Worm (Caenorhabditis elegans) whole organism, L4 larva: ENCODE measurements around the gene kap-1.

ENCODE experiments used
- F10B5.3 ChIP-seq: sonication (generic microtip); optimal IDR thresholded peaks from 2 replicates; lab custom pipeline; 2016; ENCODE audit warnings: mild to moderate bottlenecking, missing genetic modification characterization, missing compliant biosample characterization
- F37D6.2 ChIP-seq: sonication (generic microtip); optimal IDR thresholded peaks from 2 replicates; lab custom pipeline; 2016; ENCODE audit warnings: mild to moderate bottlenecking, missing genetic modification characterization, missing compliant biosample characterization
- F49E8.2 ChIP-seq: sonication (generic microtip); optimal IDR thresholded peaks from 2 replicates; lab custom pipeline; 2016; ENCODE audit warnings: missing compliant biosample characterization, mild to moderate bottlenecking, missing genetic modification characterization, borderline replicate concordance
- Y5F2A.4 ChIP-seq: fragments of 200-800 bp; sonication (Bioruptor generic); optimal IDR thresholded peaks from 2 replicates; lab custom pipeline; 2018; ENCODE audit warnings: mild to moderate bottlenecking, missing genetic modification characterization, missing compliant biosample characterization
- ZK546.5 ChIP-seq, 2 experiments: sonication (generic microtip); optimal IDR thresholded peaks; 2 replicates each; lab custom pipeline; 2017; ENCODE audit warnings: missing biosample characterization in 2 of 2, missing genetic modification characterization in 2 of 2
- aha-1 ChIP-seq: fragments of 150-350 bp; peaks from one replicate; lab custom pipeline; 2014; ENCODE audit warnings: missing biosample characterization, missing genetic modification characterization
- ama-1 ChIP-seq: fragments of 150-350 bp; optimal IDR thresholded peaks from 2 replicates; lab custom pipeline; 2014; ENCODE audit warnings: inconsistent platforms, mixed read lengths
- arid-1 ChIP-seq: fragments of 200-800 bp; sonication (Bioruptor generic); conservative IDR thresholded peaks from 2 replicates; pipeline ENCODE4 v1.3.6; 2022; ENCODE audit warnings: missing genetic modification reagents, missing genetic modification characterization, missing compliant biosample characterization
- ceh-44 ChIP-seq: fragments of 200-800 bp; sonication (Bioruptor generic); IDR thresholded peaks from 2 replicates; pipeline ENCODE4 v1.3.6; 2022; ENCODE audit warnings: missing genetic modification reagents, missing genetic modification characterization, missing compliant biosample characterization
- ceh-62 ChIP-seq: sonication (generic microtip); optimal IDR thresholded peaks from 2 replicates; lab custom pipeline; 2017; ENCODE audit warnings: missing biosample characterization, missing genetic modification characterization
- daf-16 ChIP-seq, 3 experiments: sonication (generic microtip); optimal IDR thresholded peaks; 2 replicates each; lab custom pipeline; 2016 to 2017; ENCODE audit warnings: missing genetic modification characterization in 3 of 3, missing genetic modification reagents in 3 of 3, mild to moderate bottlenecking in 2 of 3, missing compliant biosample characterization in 2 of 3, missing biosample characterization in 1 of 3, moderate library complexity in 1 of 3
- daf-19 ChIP-seq: fragments of 200-800 bp; sonication (Bioruptor generic); conservative IDR thresholded peaks from 2 replicates; pipeline ENCODE4 v1.3.6; 2022; ENCODE audit warnings: missing genetic modification characterization, missing compliant biosample characterization
- dve-1 ChIP-seq: sonication (generic microtip); optimal IDR thresholded peaks from 2 replicates; lab custom pipeline; 2017; ENCODE audit warnings: antibody characterized with exemption, mild to moderate bottlenecking, missing genetic modification characterization, missing compliant biosample characterization; ENCODE audit not compliant: insufficient read depth
- egl-27 ChIP-seq: sonication (generic microtip); optimal IDR thresholded peaks from 3 replicates; lab custom pipeline; 2017; ENCODE audit warnings: missing biosample characterization, missing genetic modification reagents, missing genetic modification characterization
- fkh-10 ChIP-seq: fragments of 150-350 bp; optimal IDR thresholded peaks from 2 replicates; lab custom pipeline; 2014; ENCODE audit warnings: missing biosample characterization, missing genetic modification reagents, missing genetic modification characterization
- hlh-11 ChIP-seq: fragments of 200-800 bp; sonication (Bioruptor generic); optimal IDR thresholded peaks from 2 replicates; lab custom pipeline; 2018; ENCODE audit warnings: mild to moderate bottlenecking, missing genetic modification characterization, missing compliant biosample characterization
- hlh-30 ChIP-seq: sonication (generic microtip); optimal IDR thresholded peaks from 2 replicates; lab custom pipeline; 2017; ENCODE audit warnings: antibody characterized with exemption, mild to moderate bottlenecking, missing genetic modification characterization, missing compliant biosample characterization; ENCODE audit not compliant: insufficient read depth
- hmg-1.1 ChIP-seq: fragments of 200-800 bp; sonication (Bioruptor generic); IDR thresholded peaks from 2 replicates; pipeline ENCODE4 v1.3.6; 2022; ENCODE audit warnings: missing genetic modification reagents, missing genetic modification characterization, missing compliant biosample characterization
- jun-1 ChIP-seq: fragments of 150-350 bp; optimal IDR thresholded peaks from 2 replicates; lab custom pipeline; 2014; ENCODE audit warnings: missing biosample characterization, missing genetic modification reagents, missing genetic modification characterization
- lim-7 ChIP-seq: fragments of 200-800 bp; sonication (Bioruptor generic); IDR thresholded peaks from 2 replicates; pipeline ENCODE4 v1.3.6; 2022; ENCODE audit warnings: missing genetic modification characterization, missing compliant biosample characterization
- lin-1 ChIP-seq: fragments of 200-800 bp; sonication (Bioruptor generic); IDR thresholded peaks from 2 replicates; pipeline ENCODE4 v1.3.6; 2022; ENCODE audit warnings: missing genetic modification reagents, missing genetic modification characterization, missing compliant biosample characterization
- lin-29 ChIP-seq: fragments of 200-800 bp; sonication (Bioruptor generic); IDR thresholded peaks from 2 replicates; pipeline ENCODE4 v1.3.6; 2022; ENCODE audit warnings: missing genetic modification reagents, missing genetic modification characterization, missing compliant biosample characterization
- lin-39 ChIP-seq: fragments of 150-350 bp; optimal IDR thresholded peaks from 2 replicates; lab custom pipeline; 2014; ENCODE audit warnings: missing biosample characterization, missing genetic modification reagents, missing genetic modification characterization
- lsy-2 ChIP-seq, 2 experiments: fragments of 150-350 bp in 1 of 2; sonication (generic microtip) in 1 of 2; optimal IDR thresholded peaks; 2 replicates each; lab custom pipeline; 2014 to 2017; ENCODE audit warnings: missing biosample characterization in 2 of 2, missing genetic modification characterization in 2 of 2
- mdl-1 ChIP-seq, 2 experiments: fragments of 150-350 bp in 1 of 2; sonication (generic microtip) in 1 of 2; optimal IDR thresholded peaks; 2 replicates each; lab custom pipeline; 2014 to 2017; ENCODE audit warnings: missing biosample characterization in 2 of 2, missing genetic modification characterization in 2 of 2
- mdt-29 ChIP-seq: fragments of 200-800 bp; sonication (Bioruptor generic); IDR thresholded peaks from 2 replicates; pipeline ENCODE4 v1.3.6; 2022; ENCODE audit warnings: missing genetic modification reagents, missing genetic modification characterization, missing compliant biosample characterization
- mep-1 ChIP-seq: fragments of 150-350 bp; sonication (generic microtip); optimal IDR thresholded peaks from 3 replicates; lab custom pipeline; 2014; ENCODE audit warnings: missing biosample characterization, missing genetic modification characterization
- mes-2 ChIP-seq: sonication (generic microtip); optimal IDR thresholded peaks from 2 replicates; lab custom pipeline; 2016; ENCODE audit warnings: missing genotype, mild to moderate bottlenecking, missing genetic modification characterization, missing compliant biosample characterization; ENCODE audit not compliant: poor library complexity, severe bottlenecking
- mxl-3 ChIP-seq: fragments of 200-800 bp; sonication (Bioruptor generic); optimal IDR thresholded peaks from 2 replicates; lab custom pipeline; 2018; ENCODE audit warnings: mild to moderate bottlenecking, missing genetic modification characterization, missing compliant biosample characterization
- nhr-10 ChIP-seq: fragments of 150-350 bp; optimal IDR thresholded peaks from 2 replicates; lab custom pipeline; 2014; ENCODE audit warnings: missing biosample characterization, missing genetic modification characterization
- nhr-102 ChIP-seq: sonication (generic microtip); optimal IDR thresholded peaks from 2 replicates; lab custom pipeline; 2016; ENCODE audit warnings: mild to moderate bottlenecking, missing genetic modification characterization, moderate library complexity, missing compliant biosample characterization
- nhr-28 ChIP-seq: fragments of 150-350 bp; optimal IDR thresholded peaks from 2 replicates; lab custom pipeline; 2014; ENCODE audit warnings: missing biosample characterization, missing genetic modification characterization
- nhr-76 ChIP-seq: fragments of 150-350 bp; optimal IDR thresholded peaks from 2 replicates; lab custom pipeline; 2014; ENCODE audit warnings: missing biosample characterization, missing genetic modification characterization
- saeg-2 ChIP-seq: fragments of 200-800 bp; sonication (Bioruptor generic); IDR thresholded peaks from 2 replicates; pipeline ENCODE4 v1.3.6; 2022; ENCODE audit warnings: missing genetic modification reagents, missing genetic modification characterization, missing compliant biosample characterization
- sdz-12 ChIP-seq: fragments of 200-800 bp; sonication (Bioruptor generic); optimal IDR thresholded peaks from 2 replicates; lab custom pipeline; 2018; ENCODE audit warnings: mild to moderate bottlenecking, missing genetic modification characterization, missing compliant biosample characterization
- skn-1 ChIP-seq: fragments of 150-350 bp; optimal IDR thresholded peaks from 2 replicates; lab custom pipeline; 2014; ENCODE audit warnings: missing biosample characterization, missing genetic modification characterization
- snpc-1.2 ChIP-seq: fragments of 200-800 bp; sonication (Bioruptor generic); IDR thresholded peaks from 2 replicates; pipeline ENCODE4 v1.3.6; 2022; ENCODE audit warnings: missing genetic modification reagents, missing genetic modification characterization, missing compliant biosample characterization
- spr-1 ChIP-seq: sonication (generic microtip); optimal IDR thresholded peaks from 2 replicates; lab custom pipeline; 2016; ENCODE audit warnings: mild to moderate bottlenecking, missing genetic modification characterization, missing compliant biosample characterization
- unc-39 ChIP-seq: sonication (generic microtip); optimal IDR thresholded peaks from 2 replicates; lab custom pipeline; 2017; ENCODE audit warnings: missing biosample characterization, missing genetic modification characterization
- unc-62 ChIP-seq, 3 experiments: fragments of 150-350 bp in 1 of 3; sonication (generic microtip); optimal IDR thresholded peaks in 2 of 3; peaks in 1 of 3; 1 replicate in 1 of 3; 2 replicates in 2 of 3; lab custom pipeline; 2014 to 2017; ENCODE audit warnings: missing biosample characterization in 3 of 3, missing genetic modification characterization in 3 of 3, missing genetic modification reagents in 3 of 3, missing genotype in 1 of 3
- zip-11 ChIP-seq: fragments of 200-800 bp; sonication (Bioruptor generic); IDR thresholded peaks from 2 replicates; pipeline ENCODE4 v1.3.6; 2022; ENCODE audit warnings: missing genetic modification characterization, missing compliant biosample characterization
- ztf-7 ChIP-seq: fragments of 150-350 bp; optimal IDR thresholded peaks from 2 replicates; lab custom pipeline; 2014; ENCODE audit warnings: missing biosample characterization, missing genetic modification characterization

The kap-1 gene

DNA sequence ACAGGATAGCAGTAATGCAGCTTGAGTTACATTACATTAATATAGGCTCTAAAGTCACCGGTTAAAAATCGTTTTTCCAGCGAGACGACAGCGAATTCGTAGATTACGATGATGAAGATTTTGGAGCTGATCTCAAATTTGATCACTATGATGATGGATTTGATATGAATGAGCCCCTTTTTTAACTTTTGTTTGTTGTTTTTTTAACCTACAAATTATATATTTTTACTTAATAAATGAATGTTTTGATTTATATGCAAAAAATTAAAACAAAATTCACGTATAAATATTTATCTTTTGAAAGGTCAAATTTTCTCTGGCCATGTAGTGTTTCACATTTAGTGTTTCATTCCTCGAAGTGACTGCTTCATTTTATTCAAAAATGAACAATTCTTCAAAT is 4.8 kb downstream of the kap-1 start, which contains the start of gene F08F8.6:
Gene F08F8.6, plus strand, starts transcription at position 301 of the 400 bp plus-strand sequence.
- no peak for TF ChIP-seq nhr-76 (tag; lab: Kevin White, UChicago)
- TF ChIP-seq, all 104 proteins: peak for 0

DNA sequence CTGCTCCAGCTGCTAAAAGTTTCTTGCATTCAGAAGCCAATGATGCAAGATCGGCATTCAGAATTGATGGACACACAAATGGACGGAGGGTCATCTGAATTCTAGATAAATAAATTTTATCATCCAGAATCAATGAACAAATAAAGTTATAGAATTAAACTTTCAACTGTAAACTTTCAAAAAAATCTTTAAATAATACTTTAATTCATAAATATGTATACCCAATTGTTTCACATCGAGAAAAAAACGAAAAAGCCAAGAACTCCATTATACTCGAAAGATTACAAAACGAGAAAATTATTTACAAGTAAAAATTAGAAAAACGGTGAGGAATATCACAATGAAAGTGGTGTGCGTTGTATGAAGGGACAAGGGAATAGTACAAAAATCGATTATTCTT is 8.4 kb downstream of the kap-1 start, which contains the start of gene F08F8.7:
Gene F08F8.7, minus strand, starts transcription at position 101 of the 400 bp plus-strand sequence.
- TF ChIP-seq ceh-62 (no peak), lin-39 (tag; lab: Kevin White, UChicago) (no peak), daf-16 (GFP tag; optimal IDR thresholded peaks at IDR 0.05; lab: Kevin White, UChicago) (no peak), daf-16 (tag; optimal IDR thresholded peaks at IDR 0.05; lab: Kevin White, UChicago) (peak; percentile 7)
- TF ChIP-seq, all 104 proteins: peak for 1

DNA sequence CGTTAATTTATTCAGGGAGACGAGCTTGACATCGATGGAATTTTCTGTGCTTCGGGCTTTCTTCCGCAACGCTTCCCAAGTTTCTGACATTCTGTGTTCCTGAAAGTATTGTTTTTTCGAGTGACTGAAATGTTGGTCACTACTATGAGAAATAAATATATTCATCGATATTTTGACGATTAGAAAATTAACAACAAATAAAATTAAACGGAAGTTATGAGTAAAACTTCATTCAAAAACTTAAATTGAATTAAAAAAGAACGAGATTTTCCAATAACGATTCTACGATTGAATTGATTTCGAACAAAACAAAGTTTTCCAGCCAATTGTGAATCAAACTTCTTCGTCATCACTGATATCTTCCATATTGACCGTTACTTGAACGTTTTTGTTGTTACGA is 10.4 kb downstream of the kap-1 start, which contains the start of gene gos-28:
Gene gos-28, minus strand, starts transcription at position 101 of the 400 bp plus-strand sequence.
- TF ChIP-seq ama-1 (lab: Kevin White, UChicago), result peak; percentile 16
- no peak for TF ChIP-seq F10B5.3 (tag; lab: Kevin White, UChicago)

DNA sequence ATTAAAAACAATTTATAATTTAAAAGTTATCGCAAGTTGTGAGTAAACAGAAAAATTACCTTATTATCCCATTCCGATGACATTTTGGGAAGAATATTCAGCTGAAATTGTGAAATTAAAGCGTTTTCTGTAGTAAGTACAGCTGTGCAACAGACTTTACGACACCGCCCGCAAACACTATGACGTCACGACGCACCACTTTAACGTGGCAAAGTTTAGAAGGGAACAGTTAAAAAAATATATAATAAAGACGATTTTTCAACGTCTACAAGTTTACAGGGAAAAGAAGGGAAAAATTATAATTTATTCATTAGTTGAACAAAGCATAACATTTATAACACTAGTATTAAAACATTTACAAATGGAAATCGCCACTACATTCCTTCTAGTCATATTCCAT is 15.2 kb downstream of the kap-1 start, which contains the start of gene F08F8.9:
Gene F08F8.9, minus strand, starts transcription at position 101 of the 400 bp plus-strand sequence.
- no peak for TF ChIP-seq Y5F2A.4
- no peak for TF ChIP-seq nhr-102 (tag; lab: Kevin White, UChicago)
- no peak for TF ChIP-seq mxl-3 (GFP tag; lab: Kevin White, UChicago)
- peak; percentile 35 for TF ChIP-seq dve-1
- TF ChIP-seq aha-1, result peak; percentile 81
- no peak for TF ChIP-seq arid-1 (GFP tag; lab: Robert Waterston, UW)
- no peak for TF ChIP-seq lim-7 (GFP tag; lab: Robert Waterston, UW)

DNA sequence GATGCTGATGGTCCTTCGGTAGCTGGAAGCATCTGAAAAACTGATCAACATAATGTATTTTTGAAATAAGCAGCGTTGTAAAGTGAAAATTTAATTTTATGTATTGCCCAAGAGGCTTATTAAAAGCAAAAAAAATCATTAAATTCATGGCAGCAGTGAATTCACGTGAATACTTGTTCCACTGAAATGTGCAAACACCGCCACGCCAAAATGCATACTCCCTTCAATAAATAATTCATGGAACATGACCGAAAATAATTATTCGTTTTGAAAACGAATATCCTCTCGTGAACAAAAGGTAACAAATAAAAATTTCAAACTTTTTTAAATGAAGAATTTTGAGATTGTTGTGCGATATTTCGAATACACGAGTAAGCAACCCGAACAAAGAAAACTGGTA is 18.7 kb downstream of the kap-1 start, which contains the start of gene F08F8.10:
Gene F08F8.10, minus strand, starts transcription at position 38 of the 400 bp plus-strand sequence.
- no peak for TF ChIP-seq ztf-7 (tag; lab: Kevin White, UChicago)
- TF ChIP-seq daf-19 (GFP tag; lab: Robert Waterston, UW), result 0 out of 2 replicates have a peak, but pooled peaks have one; percentile 38
- no peak for TF ChIP-seq ZK546.5 (tag; optimal IDR thresholded peaks at IDR 0.05; lab: Kevin White, UChicago)
- no peak for TF ChIP-seq spr-1
- peak; percentile 31 for TF ChIP-seq nhr-28
- TF ChIP-seq lsy-2 (tag; optimal IDR thresholded peaks at IDR 0.05; lab: Kevin White, UChicago), result peak in 1 of 2 experiments; percentile 67
- TF ChIP-seq mep-1 (tag; lab: Kevin White, UChicago), result no peak
- no peak for TF ChIP-seq jun-1 (tag; lab: Kevin White, UChicago)
- no peak for TF ChIP-seq aha-1
- peak; percentile 71 for TF ChIP-seq mes-2
- no peak for TF ChIP-seq zip-11
- TF ChIP-seq mdt-29 (GFP tag; lab: Robert Waterston, UW), result no peak
- TF ChIP-seq snpc-1.2 (GFP tag; lab: Robert Waterston, UW), result no peak
- no peak for TF ChIP-seq saeg-2 (GFP tag; lab: Robert Waterston, UW)
- peak; percentile 4 for TF ChIP-seq hlh-11 (tag; lab: Kevin White, UChicago)
- no peak for TF ChIP-seq nhr-10 (tag; lab: Kevin White, UChicago)
- no peak for TF ChIP-seq hmg-1.1
- TF ChIP-seq lin-29 (GFP tag; lab: Robert Waterston, UW), result no peak
- TF ChIP-seq ceh-44 (GFP tag; lab: Robert Waterston, UW), result no peak
- TF ChIP-seq lin-1, result no peak
- TF ChIP-seq F37D6.2 (tag; lab: Kevin White, UChicago), result no peak
- no peak for TF ChIP-seq fkh-10 (GFP tag; lab: Kevin White, UChicago)
- TF ChIP-seq F49E8.2 (tag; lab: Kevin White, UChicago), result no peak
- TF ChIP-seq lim-7 (GFP tag; lab: Robert Waterston, UW), result no peak
- no peak for TF ChIP-seq ceh-62
- TF ChIP-seq skn-1 (tag; lab: Kevin White, UChicago), result no peak
- TF ChIP-seq egl-27 (tag; lab: Kevin White, UChicago), result no peak
- peak; percentile 91 for TF ChIP-seq hlh-30
- no peak for TF ChIP-seq unc-39
- peak in 1 of 2 experiments; percentile 14 for TF ChIP-seq mdl-1 (tag; optimal IDR thresholded peaks at IDR 0.05; lab: Kevin White, UChicago)
- TF ChIP-seq unc-62 (GFP tag; optimal IDR thresholded peaks at IDR 0.05 in 1 of 2; lab: Kevin White, UChicago), result peak in 1 of 2 experiments; percentile 81
- TF ChIP-seq unc-62 (tag; optimal IDR thresholded peaks at IDR 0.05; lab: Kevin White, UChicago), result no peak
- TF ChIP-seq sdz-12, result no peak
